Fruit fly (Drosophila melanogaster) whole organism, pupa: Measurements from ENCODE around the gene RpL37A.

ENCODE experiments used
- CG10348 ChIP-seq: fragments of 200-800 bp; sonication (Bioruptor generic); IDR thresholded peaks from 2 replicates; pipeline ENCODE4 v1.3.6; 2022; ENCODE audit warnings: missing biosample characterization, missing genetic modification characterization
- CG14655 ChIP-seq: fragments of 200-800 bp; sonication (Bioruptor generic); optimal IDR thresholded peaks from 3 replicates; lab custom pipeline; 2017; ENCODE audit warnings: mild to moderate bottlenecking, missing biosample characterization, missing genetic modification reagents, missing genetic modification characterization
- CG32121 ChIP-seq: fragments of 200-800 bp; sonication (Bioruptor generic); IDR thresholded peaks from 2 replicates; pipeline ENCODE4 v1.3.6; 2022; ENCODE audit warnings: missing biosample characterization, missing genetic modification characterization
- CG34367 ChIP-seq: fragments of 200-800 bp; sonication (Bioruptor generic); optimal IDR thresholded peaks from 2 replicates; lab custom pipeline; 2018; ENCODE audit warnings: missing biosample characterization, mild to moderate bottlenecking, missing genetic modification characterization
- CG8301 ChIP-seq: fragments of 200-800 bp; sonication (Bioruptor generic); optimal IDR thresholded peaks from 2 replicates; lab custom pipeline; 2018; ENCODE audit warnings: missing biosample characterization, mild to moderate bottlenecking, missing genetic modification characterization
- EcR ChIP-seq: fragments of 200-800 bp; sonication (Bioruptor generic); optimal IDR thresholded peaks from 3 replicates; lab custom pipeline; 2019; ENCODE audit warnings: missing biosample characterization, missing genetic modification characterization, mild to moderate bottlenecking, moderate library complexity, missing genetic modification reagents
- Pif1A ChIP-seq: fragments of 200-800 bp; sonication (Bioruptor generic); optimal IDR thresholded peaks from 3 replicates; lab custom pipeline; 2016; ENCODE audit warnings: missing biosample characterization, missing genetic modification characterization
- Snoo ChIP-seq: fragments of 200-800 bp; sonication (Bioruptor generic); optimal IDR thresholded peaks from 3 replicates; lab custom pipeline; 2017; ENCODE audit warnings: missing biosample characterization, mild to moderate bottlenecking, missing genetic modification characterization, inconsistent platforms
- gl ChIP-seq: fragments of 200-800 bp; sonication (Bioruptor generic); optimal IDR thresholded peaks from 2 replicates; lab custom pipeline; 2018; ENCODE audit warnings: missing biosample characterization, mild to moderate bottlenecking, missing genetic modification characterization
- rn ChIP-seq: fragments of 200-800 bp; sonication (Bioruptor generic); IDR thresholded peaks from 2 replicates; pipeline ENCODE4 v1.3.6; 2022; ENCODE audit warnings: missing biosample characterization, missing genetic modification characterization

- peak; percentile 74 for TF ChIP-seq Pif1A (GFP tag; lab: Kevin White, UChicago)
- no peak for TF ChIP-seq CG14655 (GFP tag; lab: Kevin White, UChicago)
- peak; percentile 62 for TF ChIP-seq gl (tag; lab: Kevin White, UChicago)
- TF ChIP-seq CG34367 (tag; lab: Kevin White, UChicago), result peak; percentile 59
- TF ChIP-seq CG8301, result no peak
- TF ChIP-seq CG32121 (GFP tag; lab: Robert Waterston, UW), result no peak; the same call in 1 of the 2 replicates
- no peak for TF ChIP-seq CG10348 (GFP tag; lab: Robert Waterston, UW)
- TF ChIP-seq Snoo (tag; lab: Kevin White, UChicago), result peak; percentile 83
- TF ChIP-seq rn (GFP tag; lab: Robert Waterston, UW), result no peak
- no peak for TF ChIP-seq EcR (GFP tag; lab: Kevin White, UChicago)
Measured at dm6 chr2L:5070797-5071579, at the start of gene RpL37A.
